Worm (Caenorhabditis elegans) whole organism, L4 larva: ENCODE measurements around the gene C49C3.21.

Source experiments
- ZK337.2 ChIP-seq: fragments of 200-800 bp; sonication (Bioruptor generic); IDR thresholded peaks from 2 replicates; pipeline ENCODE4 v1.3.6; 2022; ENCODE audit warnings: missing genetic modification reagents, missing genetic modification characterization, missing compliant biosample characterization
- pha-4 ChIP-seq, 2 experiments: fragments of 150-350 bp in 1 of 2; fragments of 200-800 bp in 1 of 2; sonication (Bioruptor generic) in 1 of 2; IDR thresholded peaks in 1 of 2; optimal IDR thresholded peaks in 1 of 2; 2 replicates each; pipeline versions ENCODE4 v1.3.6 to Lab custom; 2014 to 2022; ENCODE audit warnings: missing genetic modification characterization in 2 of 2, missing genetic modification reagents in 2 of 2, missing biosample characterization in 1 of 2, missing compliant biosample characterization in 1 of 2
- pqm-1 ChIP-seq: sonication (generic microtip); optimal IDR thresholded peaks from 2 replicates; lab custom pipeline; 2017; ENCODE audit warnings: missing biosample characterization, missing genetic modification characterization
- spr-3 ChIP-seq: fragments of 200-800 bp; sonication (Bioruptor generic); optimal IDR thresholded peaks from 2 replicates; lab custom pipeline; 2018; ENCODE audit warnings: mild to moderate bottlenecking, missing genetic modification characterization, missing compliant biosample characterization

- no peak for TF ChIP-seq ZK337.2 (GFP tag; lab: Robert Waterston, UW)
- TF ChIP-seq pqm-1 (tag; lab: Kevin White, UChicago) = no peak
- no peak for TF ChIP-seq pha-4 (GFP tag; IDR thresholded peaks at IDR 0.05; lab: Robert Waterston, UW)
- no peak for TF ChIP-seq pha-4 (tag; optimal IDR thresholded peaks at IDR 0.05; lab: Kevin White, UChicago)
- TF ChIP-seq spr-3 (GFP tag; lab: Kevin White, UChicago) = no peak
These were observed 40.3 kb downstream of the C49C3.21 start, which contains the start of gene C30H6.12 for ce11 chrIV:17383046-17383445.
